Fruit fly (Drosophila melanogaster): ENCODE results near the gene psd.

psd gene

dm6 chr2L:5986094-5986493, 21.3 kb upstream of the psd start, which contains the start of gene ifc (continued):
- TF ChIP-seq CG15696 (tag; optimal IDR thresholded peaks at IDR 0.05) (peak; percentile 40), sna (GFP tag; IDR thresholded peaks at IDR 0.05; ENCODE audit: partially characterized antibody) (no peak), Sry-δ (GFP tag; optimal IDR thresholded peaks at IDR 0.05) (peak; percentile 82), Lhr (GFP tag; optimal IDR thresholded peaks at IDR 0.05) (peak; percentile 93), sima (GFP tag; optimal IDR thresholded peaks at IDR 0.05) (no peak), toy (GFP tag; IDR thresholded peaks at IDR 0.05) (no peak), bab2 (GFP tag; optimal IDR thresholded peaks at IDR 0.05) (peak; percentile 49), CG15514 (GFP tag; optimal IDR thresholded peaks at IDR 0.05) (peak; percentile 85), NfI (GFP tag; optimal IDR thresholded peaks at IDR 0.05) (peak; percentile 77), p53 (GFP tag; optimal IDR thresholded peaks at IDR 0.05) (peak; percentile 49), nerfin-2 (GFP tag; IDR thresholded peaks at IDR 0.05; ENCODE audit: partially characterized antibody) (no peak), pnt (GFP tag; optimal IDR thresholded peaks at IDR 0.05) (peak; percentile 41), ERR (GFP tag; optimal IDR thresholded peaks at IDR 0.05) (peak; percentile 69), salm (tag; optimal IDR thresholded peaks at IDR 0.05) (no peak), schlank (tag; optimal IDR thresholded peaks at IDR 0.05) (peak; percentile 20), YL-1 (GFP tag; optimal IDR thresholded peaks at IDR 0.05) (peak; percentile 69), gem (tag; optimal IDR thresholded peaks at IDR 0.05) (no peak), CG1832 (GFP tag; optimal IDR thresholded peaks at IDR 0.05) (no peak), ind (GFP tag; optimal IDR thresholded peaks at IDR 0.05) (peak; percentile 55), ac (GFP tag; optimal IDR thresholded peaks at IDR 0.05) (no peak), CG7271 (tag; optimal IDR thresholded peaks at IDR 0.05) (no peak), CG2116 (GFP tag; optimal IDR thresholded peaks at IDR 0.05) (peak; percentile 69), run (tag; optimal IDR thresholded peaks at IDR 0.05) (peak; percentile 22), CG17359 (tag; optimal IDR thresholded peaks at IDR 0.05) (peak; percentile 41), ap (GFP tag; IDR thresholded peaks at IDR 0.05) (no peak), scrt (GFP tag; optimal IDR thresholded peaks at IDR 0.05) (peak; percentile 62), CG10274 (GFP tag; optimal IDR thresholded peaks at IDR 0.05) (no peak), CG7839 (tag; optimal IDR thresholded peaks at IDR 0.05) (peak; percentile 58), CG1603 (tag; optimal IDR thresholded peaks at IDR 0.05) (peak; percentile 91), cwo (GFP tag; optimal IDR thresholded peaks at IDR 0.05) (no peak), CG30403 (GFP tag; optimal IDR thresholded peaks at IDR 0.05) (peak; percentile 68), fd96Cb (tag; optimal IDR thresholded peaks at IDR 0.05) (peak; percentile 27), Poxn (GFP tag; IDR thresholded peaks at IDR 0.05) (no peak), h (optimal IDR thresholded peaks at IDR 0.05) (no peak), CG8765 (GFP tag; IDR thresholded peaks at IDR 0.05) (no peak), CG7372 (GFP tag; IDR thresholded peaks at IDR 0.05) (no peak), sug (tag; optimal IDR thresholded peaks at IDR 0.05) (peak; percentile 60), CG31365 (tag; optimal IDR thresholded peaks at IDR 0.05) (peak; percentile 13), Awh (GFP tag; IDR thresholded peaks at IDR 0.05) (no peak), CG12071 (GFP tag; optimal IDR thresholded peaks at IDR 0.05) (no peak), CG13894 (tag; optimal IDR thresholded peaks at IDR 0.05) (peak; percentile 89), NC2α (GFP tag; optimal IDR thresholded peaks at IDR 0.05) (no peak), her (GFP tag; optimal IDR thresholded peaks at IDR 0.05) (peak; percentile 71), CG33557 (GFP tag; optimal IDR thresholded peaks at IDR 0.05) (peak; percentile 44), lbe (GFP tag; optimal IDR thresholded peaks at IDR 0.05) (no peak), phol (tag; optimal IDR thresholded peaks at IDR 0.05) (peak; percentile 77), CG16863 (GFP tag; optimal IDR thresholded peaks at IDR 0.05) (peak; percentile 25), CG1024 (GFP tag; IDR thresholded peaks at IDR 0.05) (no peak), prd (optimal IDR thresholded peaks at IDR 0.05) (no peak), prd (GFP tag; IDR thresholded peaks at IDR 0.05) (no peak), tgo (GFP tag; IDR thresholded peaks at IDR 0.05) (no peak), Ssrp (tag; optimal IDR thresholded peaks at IDR 0.05) (peak; percentile 61)

Measured in whole organism, embryonic.